Fruit fly (Drosophila melanogaster) whole organism, embryonic: Measurements from ENCODE around the gene Cad96Cb.
A peak's percentile ranks its signal among the peaks of the same experiment; 100 is the strongest.

ENCODE experiments used
- ATbp ChIP-seq: fragments of 200-800 bp; sonication (Bioruptor generic); optimal IDR thresholded peaks from 2 replicates; lab custom pipeline; 2017; ENCODE audit warnings: missing biosample characterization, mild to moderate bottlenecking, missing genetic modification characterization, missing genetic modification reagents
- Awh ChIP-seq: fragments of 200-800 bp; sonication (Bioruptor generic); IDR thresholded peaks from 2 replicates; pipeline ENCODE4, ENCODE4 v1.3.6; 2022; ENCODE audit warnings: missing biosample characterization, missing genetic modification characterization
- BEAF-32 ChIP-seq: fragments of 200-800 bp; sonication (Bioruptor generic); optimal IDR thresholded peaks from 3 replicates; lab custom pipeline; 2017; ENCODE audit warnings: missing biosample characterization, missing genetic modification characterization, mild to moderate bottlenecking, moderate library complexity, missing genetic modification reagents
- CG10321 ChIP-seq: fragments of 200-800 bp; sonication (Bioruptor generic); IDR thresholded peaks from 2 replicates; pipeline ENCODE4 v1.3.6; 2022; ENCODE audit warnings: missing biosample characterization, missing genetic modification characterization
- CG10543 ChIP-seq: fragments of 200-800 bp; sonication (Bioruptor generic); optimal IDR thresholded peaks from 3 replicates; lab custom pipeline; 2017; ENCODE audit warnings: missing biosample characterization, mild to moderate bottlenecking, missing genetic modification characterization, moderate library complexity
- CG11504 ChIP-seq: fragments of 200-800 bp; sonication (Bioruptor generic); optimal IDR thresholded peaks from 3 replicates; lab custom pipeline; 2019; ENCODE audit warnings: missing biosample characterization, mild to moderate bottlenecking, missing genetic modification characterization, moderate library complexity
- CG12391 ChIP-seq: fragments of 200-800 bp; sonication (Bioruptor generic); optimal IDR thresholded peaks from 3 replicates; lab custom pipeline; 2018; ENCODE audit warnings: missing biosample characterization, mild to moderate bottlenecking, missing genetic modification characterization, moderate library complexity
- CG12659 ChIP-seq: fragments of 200-800 bp; sonication (Bioruptor generic); optimal IDR thresholded peaks from 3 replicates; lab custom pipeline; 2017; ENCODE audit warnings: mild to moderate bottlenecking, missing biosample characterization, missing genetic modification reagents, missing genetic modification characterization
- CG15073 ChIP-seq: fragments of 200-800 bp; sonication (Bioruptor generic); optimal IDR thresholded peaks from 2 replicates; lab custom pipeline; 2016; ENCODE audit warnings: missing biosample characterization, missing genetic modification characterization
- CG16813 ChIP-seq: fragments of 200-800 bp; sonication (Bioruptor generic); IDR thresholded peaks from 3 replicates; pipeline ENCODE4 v1.3.6; 2022; ENCODE audit warnings: missing biosample characterization, missing genetic modification characterization; ENCODE audit not compliant: partially characterized antibody
- CG16815 ChIP-seq: fragments of 200-800 bp; sonication (Bioruptor generic); optimal IDR thresholded peaks from 3 replicates; lab custom pipeline; 2017; ENCODE audit warnings: missing biosample characterization, mild to moderate bottlenecking, missing genetic modification characterization
- CG17829 ChIP-seq: fragments of 200-800 bp; optimal IDR thresholded peaks from 2 replicates; lab custom pipeline; 2019; ENCODE audit warnings: missing biosample characterization, mild to moderate bottlenecking, missing genetic modification characterization, moderate library complexity
- CG2199 ChIP-seq: fragments of 200-800 bp; sonication (Bioruptor generic); IDR thresholded peaks from 3 replicates; pipeline ENCODE4 v1.3.6; 2022; ENCODE audit warnings: missing biosample characterization, missing genetic modification characterization
- CG2202 ChIP-seq: fragments of 200-800 bp; sonication (Bioruptor generic); optimal IDR thresholded peaks from 2 replicates; lab custom pipeline; 2018; ENCODE audit warnings: missing biosample characterization, mild to moderate bottlenecking, missing genetic modification characterization
- CG32532 ChIP-seq: fragments of 200-800 bp; sonication (Bioruptor generic); IDR thresholded peaks from 2 replicates; pipeline ENCODE4 v1.3.6; 2022; ENCODE audit warnings: missing biosample characterization, missing genetic modification characterization
- CG3995 ChIP-seq: fragments of 200-800 bp; sonication (Bioruptor generic); optimal IDR thresholded peaks from 3 replicates; lab custom pipeline; 2016; ENCODE audit warnings: missing biosample characterization, missing genetic modification characterization
- CG4404 ChIP-seq: fragments of 200-800 bp; sonication (Bioruptor generic); IDR thresholded peaks from 2 replicates; pipeline ENCODE4 v1.3.6; 2022; ENCODE audit warnings: missing biosample characterization, missing genetic modification characterization
- CG9609 ChIP-seq: fragments of 200-800 bp; sonication (Bioruptor generic); optimal IDR thresholded peaks from 3 replicates; lab custom pipeline; 2016; ENCODE audit warnings: missing biosample characterization, missing genetic modification characterization
- CHES-1-like ChIP-seq: fragments of 200-800 bp; sonication (Bioruptor generic); optimal IDR thresholded peaks from 2 replicates; lab custom pipeline; 2016; ENCODE audit warnings: missing biosample characterization, missing genetic modification characterization
- CTCF ChIP-seq: fragments of 200-800 bp; sonication (Bioruptor generic); optimal IDR thresholded peaks from 2 replicates; lab custom pipeline; 2017; ENCODE audit warnings: missing biosample characterization, mild to moderate bottlenecking, missing genetic modification characterization, moderate library complexity
- Dek ChIP-seq: fragments of 200-800 bp; sonication (Bioruptor generic); optimal IDR thresholded peaks from 3 replicates; lab custom pipeline; 2019; ENCODE audit warnings: missing biosample characterization, mild to moderate bottlenecking, missing genetic modification characterization, moderate library complexity
- ERR ChIP-seq: fragments of 200-800 bp; sonication (Bioruptor generic); optimal IDR thresholded peaks from 2 replicates; lab custom pipeline; 2016; ENCODE audit warnings: missing biosample characterization, missing genetic modification characterization
- Eip74EF ChIP-seq, 2 experiments: fragments of 200-800 bp in 1 of 2; fragments of >200 bp in 1 of 2; sonication (Bioruptor generic) in 1 of 2; optimal IDR thresholded peaks; 2 replicates each; lab custom pipeline; 2017 to 2019; ENCODE audit warnings: missing biosample characterization in 2 of 2, missing genetic modification characterization in 2 of 2, mild to moderate bottlenecking in 1 of 2, moderate library complexity in 1 of 2
- HHEX ChIP-seq: fragments of 200-800 bp; sonication (Bioruptor generic); optimal IDR thresholded peaks from 3 replicates; lab custom pipeline; 2017; ENCODE audit warnings: missing biosample characterization, mild to moderate bottlenecking, missing genetic modification characterization, missing genetic modification reagents
- HLH4C ChIP-seq: fragments of 200-800 bp; sonication (Bioruptor generic); IDR thresholded peaks from 3 replicates; pipeline ENCODE4 v1.3.6; 2022; ENCODE audit warnings: missing biosample characterization, missing genetic modification characterization; ENCODE audit not compliant: partially characterized antibody
- Hey ChIP-seq: fragments of 200-800 bp; sonication (Bioruptor generic); optimal IDR thresholded peaks from 3 replicates; lab custom pipeline; 2018; ENCODE audit warnings: missing biosample characterization, mild to moderate bottlenecking, missing genetic modification characterization
- HmgZ ChIP-seq: fragments of 200-800 bp; sonication (Bioruptor generic); optimal IDR thresholded peaks from 2 replicates; lab custom pipeline; 2018; ENCODE audit warnings: missing biosample characterization, mild to moderate bottlenecking, missing genetic modification characterization
- Hr3 ChIP-seq: fragments of 200-800 bp; sonication (Bioruptor generic); optimal IDR thresholded peaks from 3 replicates; lab custom pipeline; 2016; ENCODE audit warnings: missing biosample characterization, missing genetic modification characterization
- Mes4 ChIP-seq: fragments of 200-800 bp; sonication (Bioruptor generic); optimal IDR thresholded peaks from 2 replicates; lab custom pipeline; 2016; ENCODE audit warnings: missing biosample characterization, missing genetic modification characterization
- Sox100B ChIP-seq: fragments of 200-800 bp; sonication (Bioruptor generic); optimal IDR thresholded peaks from 3 replicates; lab custom pipeline; 2018; ENCODE audit warnings: missing biosample characterization, mild to moderate bottlenecking, missing genetic modification characterization
- Sry-δ ChIP-seq: fragments of 200-800 bp; sonication (Bioruptor generic); optimal IDR thresholded peaks from 2 replicates; lab custom pipeline; 2016; ENCODE audit warnings: missing biosample characterization, missing genetic modification characterization
- abd-A ChIP-seq: fragments of 200-800 bp; sonication (Bioruptor generic); optimal IDR thresholded peaks from 3 replicates; lab custom pipeline; 2019; ENCODE audit warnings: missing biosample characterization, mild to moderate bottlenecking, missing genetic modification characterization, moderate library complexity
- ato ChIP-seq: fragments of 200-800 bp; sonication (Bioruptor generic); IDR thresholded peaks from 2 replicates; pipeline ENCODE4 v1.3.6; 2022; ENCODE audit warnings: missing biosample characterization, missing genetic modification characterization; ENCODE audit not compliant: partially characterized antibody
- bcd ChIP-seq: fragments of 200-800 bp; sonication (Bioruptor generic); optimal IDR thresholded peaks from 2 replicates; lab custom pipeline; 2017; ENCODE audit warnings: missing biosample characterization, mild to moderate bottlenecking, missing genetic modification characterization
- btn ChIP-seq: fragments of 200-800 bp; sonication (Bioruptor generic); optimal IDR thresholded peaks from 2 replicates; lab custom pipeline; 2016; ENCODE audit warnings: missing biosample characterization, missing genetic modification characterization
- croc ChIP-seq: fragments of 200-800 bp; sonication (Bioruptor generic); conservative IDR thresholded peaks from 3 replicates; pipeline ENCODE4 v1.3.6; 2022; ENCODE audit warnings: missing biosample characterization, missing genetic modification characterization
- crp ChIP-seq, 2 experiments: fragments of 200-800 bp; sonication (Bioruptor generic); optimal IDR thresholded peaks; 2 replicates in 1 of 2; 3 replicates in 1 of 2; lab custom pipeline; 2017; ENCODE audit warnings: missing biosample characterization in 2 of 2, missing genetic modification characterization in 2 of 2, mild to moderate bottlenecking in 1 of 2, moderate library complexity in 1 of 2
- eyg ChIP-seq: fragments of 200-800 bp; sonication (Bioruptor generic); optimal IDR thresholded peaks from 3 replicates; lab custom pipeline; 2016; ENCODE audit warnings: missing biosample characterization, missing genetic modification characterization
- fru ChIP-seq: fragments of >200 bp; optimal IDR thresholded peaks from 2 replicates; lab custom pipeline; 2017
- grn ChIP-seq: fragments of 200-800 bp; sonication (Bioruptor generic); optimal IDR thresholded peaks from 3 replicates; lab custom pipeline; 2017; ENCODE audit warnings: missing biosample characterization, missing genetic modification characterization
- gsb ChIP-seq: fragments of 200-800 bp; sonication (Bioruptor generic); IDR thresholded peaks from 2 replicates; pipeline ENCODE4 v1.3.6; 2022; ENCODE audit warnings: missing biosample characterization, missing genetic modification characterization
- hbn ChIP-seq: fragments of 200-800 bp; sonication (Bioruptor generic); IDR thresholded peaks from 2 replicates; pipeline ENCODE4 v1.3.6; 2022; ENCODE audit warnings: missing biosample characterization, missing genetic modification characterization; ENCODE audit not compliant: partially characterized antibody
- pum ChIP-seq: fragments of 200-800 bp; sonication (Bioruptor generic); optimal IDR thresholded peaks from 2 replicates; lab custom pipeline; 2016; ENCODE audit warnings: missing biosample characterization, missing genetic modification characterization
- scrt ChIP-seq: fragments of 200-800 bp; sonication (Bioruptor generic); optimal IDR thresholded peaks from 2 replicates; lab custom pipeline; 2018; ENCODE audit warnings: missing biosample characterization, mild to moderate bottlenecking, missing genetic modification characterization, moderate library complexity
- sens-2 ChIP-seq: fragments of 200-800 bp; sonication (Bioruptor generic); IDR thresholded peaks from 2 replicates; pipeline ENCODE4 v1.3.6; 2022; ENCODE audit warnings: missing biosample characterization, missing genetic modification characterization
- sna ChIP-seq: fragments of 200-800 bp; sonication (Bioruptor generic); IDR thresholded peaks from 2 replicates; pipeline ENCODE4 v1.3.6; 2022; ENCODE audit warnings: missing biosample characterization, missing genetic modification characterization; ENCODE audit not compliant: partially characterized antibody
- tx ChIP-seq: fragments of 200-800 bp; sonication (Bioruptor generic); optimal IDR thresholded peaks from 2 replicates; lab custom pipeline; 2016; ENCODE audit warnings: missing biosample characterization, missing genetic modification characterization
- unc-4 ChIP-seq: fragments of 200-800 bp; sonication (Bioruptor generic); IDR thresholded peaks from 2 replicates; pipeline ENCODE4 v1.3.6; 2022; ENCODE audit warnings: missing biosample characterization, missing genetic modification characterization; ENCODE audit not compliant: partially characterized antibody
- yki ChIP-seq: fragments of >200 bp; optimal IDR thresholded peaks from 3 replicates; lab custom pipeline; 2018
- zen ChIP-seq: fragments of 200-800 bp; sonication (Bioruptor generic); optimal IDR thresholded peaks from 3 replicates; lab custom pipeline; 2018; ENCODE audit warnings: missing biosample characterization, mild to moderate bottlenecking, missing genetic modification characterization, moderate library complexity

Cad96Cb gene

dm6 chr3R:25193726-25194204 is 38.4 kb downstream of the Cad96Cb start, which contains the start of gene lobo (continued):
- TF ChIP-seq CG10321 (GFP tag; lab: Robert Waterston, UW) (peak; percentile 44; the same call in 1 of the 2 replicates), CG32532 (GFP tag; lab: Robert Waterston, UW) (peak; percentile 50; the same call in 1 of the 2 replicates), Hey (tag; lab: Kevin White, UChicago) (no peak), CG4404 (GFP tag; lab: Robert Waterston, UW) (peak; percentile 15; the same call in 1 of the 2 replicates), ato (GFP tag; lab: Robert Waterston, UW) (no peak), btn (GFP tag; lab: Kevin White, UChicago) (no peak), fru (no peak), CHES-1-like (GFP tag; lab: Kevin White, UChicago) (peak; percentile 62), Mes4 (GFP tag; lab: Kevin White, UChicago) (peak; percentile 67), tx (GFP tag; lab: Kevin White, UChicago) (peak; percentile 38), sna (GFP tag; lab: Robert Waterston, UW) (no peak), CG17829 (tag; lab: Kevin White, UChicago) (peak; percentile 61), zen (peak; percentile 83), CG2202 (tag; lab: Kevin White, UChicago) (peak; percentile 47), ERR (peak; percentile 12), hbn (no peak), unc-4 (GFP tag; lab: Robert Waterston, UW) (0 out of 2 replicates have a peak, but pooled peaks have one; percentile 25), yki (peak; percentile 69), CG10543 (GFP tag; lab: Kevin White, UChicago) (peak; percentile 18), Sry-δ (GFP tag; lab: Kevin White, UChicago) (peak; percentile 47), Eip74EF (GFP tag; optimal IDR thresholded peaks at IDR 0.05; lab: Kevin White, UChicago) (peak; percentile 35 to 73), BEAF-32 (GFP tag; lab: Kevin White, UChicago) (peak; percentile 16), Hr3 (GFP tag; lab: Kevin White, UChicago) (peak; percentile 65), HLH4C (GFP tag; lab: Robert Waterston, UW) (no peak), CG12659 (GFP tag; lab: Kevin White, UChicago) (peak; percentile 73), Sox100B (GFP tag; lab: Kevin White, UChicago) (no peak), CTCF (GFP tag; lab: Kevin White, UChicago) (peak; percentile 86), eyg (GFP tag; lab: Kevin White, UChicago) (peak; percentile 71), CG2199 (GFP tag; lab: Robert Waterston, UW) (peak; percentile 90), CG15073 (GFP tag; lab: Kevin White, UChicago) (no peak), CG12391 (tag; lab: Kevin White, UChicago) (peak; percentile 77), grn (GFP tag; lab: Kevin White, UChicago) (peak; percentile 53), CG16815 (peak; percentile 31), Dek (tag; lab: Kevin White, UChicago) (peak; percentile 47), gsb (GFP tag; lab: Robert Waterston, UW) (no peak), crp (GFP tag; optimal IDR thresholded peaks at IDR 0.05; lab: Kevin White, UChicago) (peak in 1 of 2 experiments; percentile 21), croc (GFP tag; lab: Robert Waterston, UW) (no peak), pum (peak; percentile 22), CG3995 (peak; percentile 39), HmgZ (tag; lab: Kevin White, UChicago) (peak; percentile 80), scrt (GFP tag; lab: Kevin White, UChicago) (peak; percentile 0), CG11504 (peak; percentile 60), sens-2 (peak; percentile 75), HHEX (peak; percentile 62), bcd (peak; percentile 80), CG16813 (GFP tag; lab: Robert Waterston, UW) (no peak), Awh (GFP tag; lab: Robert Waterston, UW) (peak; percentile 29; the same call in 1 of the 2 replicates), CG9609 (peak; percentile 63), abd-A (peak; percentile 10), ATbp (GFP tag; lab: Kevin White, UChicago) (no peak)
